Fruit fly (Drosophila melanogaster) whole organism, embryonic: ENCODE measurements around the gene CG18577.

Experiments
- Awh ChIP-seq: fragments of 200-800 bp; sonication (Bioruptor generic); IDR thresholded peaks from 2 replicates; pipeline ENCODE4, ENCODE4 v1.3.6; 2022; ENCODE audit warnings: missing biosample characterization, missing genetic modification characterization
- CG13123 ChIP-seq: fragments of 200-800 bp; sonication (Bioruptor generic); optimal IDR thresholded peaks from 2 replicates; lab custom pipeline; 2016; ENCODE audit warnings: missing biosample characterization, missing genetic modification characterization
- CG13287 ChIP-seq: fragments of 200-800 bp; sonication (Bioruptor generic); IDR thresholded peaks from 2 replicates; pipeline ENCODE4 v1.3.6; 2022; ENCODE audit warnings: missing biosample characterization, missing genetic modification characterization; ENCODE audit not compliant: partially characterized antibody
- CG1647 ChIP-seq: fragments of 200-800 bp; sonication (Bioruptor generic); optimal IDR thresholded peaks from 3 replicates; lab custom pipeline; 2016; ENCODE audit warnings: missing biosample characterization, missing genetic modification characterization
- CG17359 ChIP-seq: fragments of 200-800 bp; sonication (Bioruptor generic); optimal IDR thresholded peaks from 3 replicates; lab custom pipeline; 2018; ENCODE audit warnings: missing biosample characterization, mild to moderate bottlenecking, missing genetic modification characterization, moderate library complexity
- CG17361 ChIP-seq: fragments of 200-800 bp; sonication (Bioruptor generic); IDR thresholded peaks from 3 replicates; pipeline ENCODE4 v1.3.6; 2022; ENCODE audit warnings: missing biosample characterization, missing genetic modification characterization
- CG30403 ChIP-seq: fragments of 200-800 bp; sonication (Bioruptor generic); optimal IDR thresholded peaks from 3 replicates; lab custom pipeline; 2016; ENCODE audit warnings: missing biosample characterization, missing genetic modification characterization
- CG3838 ChIP-seq: fragments of 200-800 bp; sonication (Bioruptor generic); optimal IDR thresholded peaks from 3 replicates; lab custom pipeline; 2016; ENCODE audit warnings: missing biosample characterization, missing genetic modification characterization
- CG3847 ChIP-seq: fragments of 200-800 bp; sonication (Bioruptor generic); IDR thresholded peaks from 2 replicates; pipeline ENCODE4 v1.3.6; 2022; ENCODE audit warnings: missing biosample characterization, missing genetic modification characterization
- CG6272 ChIP-seq: fragments of 200-800 bp; sonication (Bioruptor generic); IDR thresholded peaks from 2 replicates; pipeline ENCODE4 v1.3.6; 2022; ENCODE audit warnings: missing biosample characterization, missing genetic modification characterization
- CG6654 ChIP-seq: fragments of 200-800 bp; sonication (Bioruptor generic); optimal IDR thresholded peaks from 2 replicates; lab custom pipeline; 2017; ENCODE audit warnings: missing biosample characterization, mild to moderate bottlenecking, missing genetic modification characterization
- CG9797 ChIP-seq: fragments of 200-800 bp; sonication (Bioruptor generic); optimal IDR thresholded peaks from 3 replicates; lab custom pipeline; 2018; ENCODE audit warnings: missing biosample characterization, mild to moderate bottlenecking, missing genetic modification characterization
- CG9876 ChIP-seq: fragments of 200-800 bp; sonication (Bioruptor generic); optimal IDR thresholded peaks from 2 replicates; lab custom pipeline; 2016; ENCODE audit warnings: missing biosample characterization, missing genetic modification characterization
- CkIIα-i1 ChIP-seq: fragments of 200-800 bp; sonication (Bioruptor generic); IDR thresholded peaks from 2 replicates; pipeline ENCODE4 v1.3.6; 2022; ENCODE audit warnings: missing biosample characterization, missing genetic modification characterization
- CoRest ChIP-seq: fragments of 200-800 bp; sonication (Bioruptor generic); optimal IDR thresholded peaks from 3 replicates; lab custom pipeline; 2018; ENCODE audit warnings: missing biosample characterization, mild to moderate bottlenecking, missing genetic modification characterization, moderate library complexity
- Dbx ChIP-seq: fragments of 200-800 bp; sonication (Bioruptor generic); IDR thresholded peaks from 3 replicates; pipeline ENCODE4 v1.3.6; 2022; ENCODE audit warnings: missing biosample characterization, missing genetic modification characterization
- Doc2 ChIP-seq: fragments of 200-800 bp; sonication (Bioruptor generic); IDR thresholded peaks from 2 replicates; pipeline ENCODE4 v1.3.6; 2022; ENCODE audit warnings: missing biosample characterization, missing genetic modification characterization
- Doc3 ChIP-seq: fragments of 200-800 bp; sonication (Bioruptor generic); IDR thresholded peaks from 3 replicates; pipeline ENCODE4 v1.3.6; 2022; ENCODE audit warnings: missing biosample characterization, missing genetic modification characterization; ENCODE audit not compliant: partially characterized antibody
- Drgx ChIP-seq: fragments of 200-800 bp; sonication (Bioruptor generic); IDR thresholded peaks from 2 replicates; pipeline ENCODE4 v1.3.6; 2022; ENCODE audit warnings: missing biosample characterization, missing genetic modification characterization
- Hr39 ChIP-seq: fragments of >200 bp; optimal IDR thresholded peaks from 2 replicates; lab custom pipeline; 2017
- Hsf ChIP-seq: fragments of 200-800 bp; sonication (Bioruptor generic); optimal IDR thresholded peaks from 3 replicates; lab custom pipeline; 2016; ENCODE audit warnings: missing biosample characterization, missing genetic modification characterization
- Lhr ChIP-seq: fragments of 200-800 bp; sonication (Bioruptor generic); optimal IDR thresholded peaks from 3 replicates; lab custom pipeline; 2017; ENCODE audit warnings: mild to moderate bottlenecking, missing biosample characterization, missing genetic modification reagents, missing genetic modification characterization
- Mes4 ChIP-seq: fragments of 200-800 bp; sonication (Bioruptor generic); optimal IDR thresholded peaks from 2 replicates; lab custom pipeline; 2016; ENCODE audit warnings: missing biosample characterization, missing genetic modification characterization
- Nf-YB ChIP-seq: fragments of 200-800 bp; sonication (Bioruptor generic); optimal IDR thresholded peaks from 3 replicates; lab custom pipeline; 2019; ENCODE audit warnings: missing biosample characterization, mild to moderate bottlenecking, missing genetic modification characterization, moderate library complexity
- ap ChIP-seq: fragments of 200-800 bp; sonication (Bioruptor generic); IDR thresholded peaks from 2 replicates; pipeline ENCODE4 v1.3.6; 2022; ENCODE audit warnings: missing biosample characterization, missing genetic modification characterization
- bowl ChIP-seq: fragments of 200-800 bp; sonication (Bioruptor generic); IDR thresholded peaks from 2 replicates; pipeline ENCODE4 v1.3.6; 2022; ENCODE audit warnings: missing biosample characterization, missing genetic modification characterization
- chinmo ChIP-seq: fragments of 200-800 bp; sonication (Bioruptor generic); IDR thresholded peaks from 4 replicates; pipeline ENCODE4 v1.3.6; 2022; ENCODE audit warnings: missing biosample characterization, missing genetic modification characterization; ENCODE audit not compliant: partially characterized antibody
- crc ChIP-seq: fragments of 200-800 bp; sonication (Bioruptor generic); optimal IDR thresholded peaks from 2 replicates; lab custom pipeline; 2016; ENCODE audit warnings: missing biosample characterization, missing genetic modification characterization
- dm ChIP-seq: fragments of 200-800 bp; sonication (Bioruptor generic); optimal IDR thresholded peaks from 3 replicates; lab custom pipeline; 2016; ENCODE audit warnings: missing biosample characterization, missing genetic modification characterization
- dpn ChIP-seq, 2 experiments: fragments of 200-800 bp; sonication (Bioruptor generic); optimal IDR thresholded peaks; 3 replicates each; lab custom pipeline; 2016; ENCODE audit warnings: missing biosample characterization in 2 of 2, missing genetic modification characterization in 2 of 2
- ewg ChIP-seq: fragments of 200-800 bp; sonication (Bioruptor generic); optimal IDR thresholded peaks from 3 replicates; lab custom pipeline; 2017; ENCODE audit warnings: mild to moderate bottlenecking, missing biosample characterization, missing genetic modification reagents, missing genetic modification characterization
- exex ChIP-seq: fragments of 200-800 bp; sonication (Bioruptor generic); optimal IDR thresholded peaks from 4 replicates; lab custom pipeline; 2018; ENCODE audit warnings: missing biosample characterization, mild to moderate bottlenecking, missing genetic modification characterization, moderate library complexity
- gro ChIP-seq: fragments of 200-800 bp; sonication (Bioruptor generic); optimal IDR thresholded peaks from 2 replicates; lab custom pipeline; 2016; ENCODE audit warnings: missing biosample characterization, missing genetic modification characterization
- hb ChIP-seq: fragments of 200-800 bp; sonication (Bioruptor generic); IDR thresholded peaks from 3 replicates; pipeline ENCODE4 v1.3.6; 2022; ENCODE audit warnings: missing biosample characterization, missing genetic modification characterization; ENCODE audit not compliant: partially characterized antibody
- inv ChIP-seq: fragments of 200-800 bp; sonication (Bioruptor generic); IDR thresholded peaks from 2 replicates; pipeline ENCODE4 v1.3.6; 2022; ENCODE audit warnings: missing biosample characterization, missing genetic modification characterization; ENCODE audit not compliant: partially characterized antibody
- lilli ChIP-seq: fragments of 200-800 bp; sonication (Bioruptor generic); optimal IDR thresholded peaks from 3 replicates; lab custom pipeline; 2016; ENCODE audit warnings: missing biosample characterization, missing genetic modification characterization
- pfk ChIP-seq: fragments of 200-800 bp; sonication (Bioruptor generic); optimal IDR thresholded peaks from 2 replicates; lab custom pipeline; 2018; ENCODE audit warnings: missing biosample characterization, mild to moderate bottlenecking, missing genetic modification characterization, moderate library complexity
- pita ChIP-seq: fragments of 200-800 bp; sonication (Bioruptor generic); optimal IDR thresholded peaks from 2 replicates; lab custom pipeline; 2017; ENCODE audit warnings: missing biosample characterization, mild to moderate bottlenecking, missing genetic modification characterization
- row ChIP-seq: fragments of 200-800 bp; sonication (Bioruptor generic); IDR thresholded peaks from 3 replicates; pipeline ENCODE4 v1.3.6; 2022; ENCODE audit warnings: missing biosample characterization, missing genetic modification characterization
- shn ChIP-seq: fragments of 200-800 bp; sonication (Bioruptor generic); optimal IDR thresholded peaks from 3 replicates; lab custom pipeline; 2016; ENCODE audit warnings: missing biosample characterization, missing genetic modification characterization

The CG18577 gene

DNA sequence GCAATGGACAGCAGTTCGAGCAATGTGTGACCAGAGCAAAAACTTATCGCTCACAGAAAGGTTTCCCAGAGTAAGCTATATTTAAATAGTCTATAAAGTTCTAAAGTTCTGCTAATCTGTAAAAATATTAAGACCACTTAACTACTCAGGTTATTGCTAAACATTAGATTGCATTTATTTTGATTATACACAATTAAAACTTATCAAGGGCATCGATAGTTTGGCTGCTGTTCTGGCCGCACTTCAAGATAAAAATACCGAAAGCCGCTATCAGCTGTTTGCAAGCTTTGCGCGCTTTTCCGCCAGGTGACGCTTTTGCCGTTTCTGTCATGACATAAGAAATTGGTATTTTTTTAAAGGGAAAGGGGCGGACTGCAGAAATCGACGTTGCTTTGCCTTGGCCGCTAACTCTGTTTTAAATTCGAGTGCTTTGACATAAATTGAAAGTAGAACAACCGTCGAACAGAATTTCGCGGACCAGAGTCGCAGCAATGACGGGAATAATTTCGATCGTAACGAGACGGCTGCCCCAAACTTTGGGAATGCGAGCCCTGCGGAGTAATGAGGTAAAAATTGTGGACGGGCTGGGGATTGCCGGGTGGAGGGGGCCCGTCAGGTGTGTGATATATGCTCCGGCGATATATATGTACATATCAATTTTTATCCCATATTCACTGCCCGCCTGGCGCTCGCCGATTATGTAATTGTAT lies 48.2 kb downstream of the CG18577 start, which contains the start of the genes CG17734 and CG5214 (continued):
- no peak for TF ChIP-seq CkIIα-i1
- 0 out of 4 replicates have a peak, but pooled peaks have one; percentile 27 for TF ChIP-seq chinmo
- TF ChIP-seq ap (GFP tag; lab: Robert Waterston, UW): no peak
- no peak for TF ChIP-seq Drgx (GFP tag; lab: Robert Waterston, UW)
- no peak for TF ChIP-seq shn
- no peak for TF ChIP-seq Doc2 (GFP tag; lab: Robert Waterston, UW)
- TF ChIP-seq Nf-YB (GFP tag; lab: Kevin White, UChicago): no peak
- no peak for TF ChIP-seq Dbx
- peak; percentile 47 for TF ChIP-seq dm (GFP tag; lab: Kevin White, UChicago)
- peak; percentile 71 for TF ChIP-seq inv (GFP tag; lab: Robert Waterston, UW)
- no peak for TF ChIP-seq pita (GFP tag; lab: Kevin White, UChicago)
- TF ChIP-seq row: no peak
- peak; percentile 55 for TF ChIP-seq CoRest (tag; lab: Kevin White, UChicago)
- TF ChIP-seq CG30403 (GFP tag; lab: Kevin White, UChicago): peak; percentile 50
- TF ChIP-seq bowl (GFP tag; lab: Robert Waterston, UW): no peak
- no peak for TF ChIP-seq CG3838 (GFP tag; lab: Kevin White, UChicago)
- TF ChIP-seq dpn (GFP tag; optimal IDR thresholded peaks at IDR 0.05; lab: Kevin White, UChicago): peak; percentile 0 to 54
- peak; percentile 80 for TF ChIP-seq Doc3
- TF ChIP-seq CG13287 (GFP tag; lab: Robert Waterston, UW): peak; percentile 86
- TF ChIP-seq CG9797: peak; percentile 76
- peak; percentile 30; the same call in 1 of the 3 replicates for TF ChIP-seq hb
- no peak for TF ChIP-seq CG3847 (GFP tag; lab: Robert Waterston, UW)
- TF ChIP-seq Hr39 (lab: Kevin White, UChicago): no peak
- peak; percentile 4 for TF ChIP-seq CG1647
- TF ChIP-seq CG13123 (GFP tag; lab: Kevin White, UChicago): peak; percentile 13
- peak; percentile 10 for TF ChIP-seq CG9876 (GFP tag; lab: Kevin White, UChicago)
- no peak for TF ChIP-seq CG6272 (GFP tag; lab: Robert Waterston, UW)
- TF ChIP-seq Mes4 (GFP tag; lab: Kevin White, UChicago): peak; percentile 17
- no peak for TF ChIP-seq CG17359 (tag; lab: Kevin White, UChicago)
- TF ChIP-seq CG6654 (GFP tag; lab: Kevin White, UChicago): no peak
- TF ChIP-seq gro (GFP tag; lab: Kevin White, UChicago): peak; percentile 71
- TF ChIP-seq lilli (GFP tag; lab: Kevin White, UChicago): peak; percentile 48
- TF ChIP-seq CG17361: no peak; the same call in 2 of the 3 replicates
- TF ChIP-seq Hsf (GFP tag; lab: Kevin White, UChicago): peak; percentile 44
- no peak for TF ChIP-seq Lhr
- TF ChIP-seq pfk (GFP tag; lab: Kevin White, UChicago): no peak
- TF ChIP-seq ewg: peak; percentile 21
- no peak for TF ChIP-seq crc (GFP tag; lab: Kevin White, UChicago)

DNA sequence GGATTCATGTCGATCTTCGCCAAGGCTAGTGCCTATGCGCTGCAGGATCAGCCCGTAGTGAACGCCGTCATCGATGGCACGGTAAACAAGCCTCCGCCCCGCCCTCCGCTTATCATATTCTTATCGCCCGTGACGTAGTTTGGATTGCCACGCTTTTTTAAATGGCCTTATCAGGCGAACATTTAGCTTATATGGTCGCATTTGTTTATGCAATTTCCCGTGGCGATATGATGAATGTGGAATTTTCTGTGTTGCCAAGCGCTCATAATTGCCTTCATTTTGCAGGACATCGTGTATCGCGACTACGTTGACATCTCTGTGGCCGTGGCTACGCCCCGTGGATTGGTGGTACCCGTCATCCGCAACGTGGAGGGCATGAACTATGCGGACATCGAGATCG lies 49.9 kb downstream of the CG18577 start:
- TF ChIP-seq Awh (no peak), exex (tag; lab: Kevin White, UChicago) (peak; percentile 63)
